Fruit fly (Drosophila melanogaster) whole organism, embryonic: Measurements from ENCODE around the gene Pstk.

Source experiments
- Hand ChIP-seq: fragments of 200-800 bp; sonication (Bioruptor generic); optimal IDR thresholded peaks from 2 replicates; lab custom pipeline; 2017; ENCODE audit warnings: mild to moderate bottlenecking, missing biosample characterization, missing genetic modification reagents, missing genetic modification characterization
- Mrtf ChIP-seq: fragments of 200-800 bp; sonication (Bioruptor generic); IDR thresholded peaks from 3 replicates; pipeline ENCODE4 v1.3.6; 2022; ENCODE audit warnings: missing biosample characterization, missing genetic modification characterization
- NK7.1 ChIP-seq: fragments of 200-800 bp; sonication (Bioruptor generic); optimal IDR thresholded peaks from 3 replicates; lab custom pipeline; 2016; ENCODE audit warnings: missing biosample characterization, missing genetic modification characterization
- Sry-β ChIP-seq: fragments of 200-800 bp; sonication (Bioruptor generic); optimal IDR thresholded peaks from 2 replicates; lab custom pipeline; 2018; ENCODE audit warnings: missing biosample characterization, mild to moderate bottlenecking, missing genetic modification characterization, moderate library complexity
- emc ChIP-seq: fragments of 200-800 bp; sonication (Bioruptor generic); optimal IDR thresholded peaks from 2 replicates; lab custom pipeline; 2016; ENCODE audit warnings: missing biosample characterization, missing genetic modification characterization
- tap ChIP-seq: fragments of 200-800 bp; optimal IDR thresholded peaks from 3 replicates; lab custom pipeline; 2019; ENCODE audit warnings: missing biosample characterization, mild to moderate bottlenecking, missing genetic modification characterization, moderate library complexity
- zfh1 ChIP-seq: fragments of 200-800 bp; sonication (Bioruptor generic); IDR thresholded peaks from 3 replicates; pipeline ENCODE4 v1.3.6; 2022; ENCODE audit warnings: missing biosample characterization, missing genetic modification characterization

DNA sequence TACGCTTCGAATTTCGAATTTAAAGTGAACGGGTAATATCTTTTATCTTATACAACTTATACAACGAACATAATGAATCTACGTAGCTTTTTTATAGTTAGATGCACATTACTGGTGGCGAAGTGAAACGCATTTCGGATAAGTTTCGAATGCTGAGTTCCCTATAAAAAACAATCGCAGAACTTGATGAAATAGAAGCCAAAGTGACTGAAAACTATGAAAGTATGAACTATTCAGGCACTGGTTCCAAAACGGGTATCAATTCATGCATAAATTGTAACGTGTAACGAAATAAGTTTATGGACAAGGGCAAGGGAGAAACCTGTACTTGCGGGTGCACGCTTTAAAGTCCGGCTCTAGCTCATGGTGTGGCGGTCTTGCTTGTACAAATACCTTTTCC lies 22.5 kb downstream of the Pstk start:
- TF ChIP-seq Mrtf (GFP tag; lab: Robert Waterston, UW): no peak
- TF ChIP-seq zfh1 (GFP tag; lab: Robert Waterston, UW): no peak
- TF ChIP-seq Hand (GFP tag; lab: Kevin White, UChicago): no peak
- peak; percentile 48 for TF ChIP-seq Sry-β (GFP tag; lab: Kevin White, UChicago)
- no peak for TF ChIP-seq tap (tag; lab: Kevin White, UChicago)
- no peak for TF ChIP-seq NK7.1
- no peak for TF ChIP-seq emc (GFP tag; lab: Kevin White, UChicago)
